Fruit fly (Drosophila melanogaster) whole organism, prepupa: ENCODE measurements around the gene vito.

Source experiments
- CG10631 ChIP-seq: fragments of 200-800 bp; sonication (Bioruptor generic); optimal IDR thresholded peaks from 2 replicates; lab custom pipeline; 2016; ENCODE audit warnings: missing biosample characterization, missing genetic modification characterization
- CG10669 ChIP-seq: fragments of 200-800 bp; sonication (Bioruptor generic); optimal IDR thresholded peaks from 3 replicates; lab custom pipeline; 2018; ENCODE audit warnings: missing biosample characterization, mild to moderate bottlenecking, missing genetic modification characterization, moderate library complexity
- CG11294 ChIP-seq: fragments of 200-800 bp; sonication (Bioruptor generic); IDR thresholded peaks from 2 replicates; pipeline ENCODE4 v1.3.6; 2022; ENCODE audit warnings: missing biosample characterization, missing genetic modification characterization
- CG11762 ChIP-seq: fragments of 200-800 bp; sonication (Bioruptor generic); optimal IDR thresholded peaks from 3 replicates; lab custom pipeline; 2016; ENCODE audit warnings: missing biosample characterization, missing genetic modification characterization; ENCODE audit not compliant: insufficient read depth
- CG15336 ChIP-seq: fragments of 200-800 bp; sonication (Bioruptor generic); IDR thresholded peaks from 2 replicates; pipeline ENCODE4 v1.3.6; 2022; ENCODE audit warnings: missing biosample characterization, missing genetic modification characterization
- CG1621 ChIP-seq: fragments of 200-800 bp; sonication (Bioruptor generic); optimal IDR thresholded peaks from 3 replicates; lab custom pipeline; 2018; ENCODE audit warnings: missing biosample characterization, mild to moderate bottlenecking, missing genetic modification characterization
- CG31627 ChIP-seq: fragments of 200-800 bp; sonication (Bioruptor generic); optimal IDR thresholded peaks from 3 replicates; lab custom pipeline; 2016; ENCODE audit warnings: missing biosample characterization, missing genetic modification characterization
- CG32006 ChIP-seq: fragments of 200-800 bp; sonication (Bioruptor generic); optimal IDR thresholded peaks from 3 replicates; lab custom pipeline; 2017; ENCODE audit warnings: missing biosample characterization, mild to moderate bottlenecking, missing genetic modification characterization
- CG34406 ChIP-seq: fragments of 200-800 bp; sonication (Bioruptor generic); optimal IDR thresholded peaks from 3 replicates; lab custom pipeline; 2016; ENCODE audit warnings: missing biosample characterization, missing genetic modification characterization
- CG3919 ChIP-seq: fragments of 200-800 bp; sonication (Bioruptor generic); optimal IDR thresholded peaks from 3 replicates; lab custom pipeline; 2016; ENCODE audit warnings: missing biosample characterization, missing genetic modification characterization
- CG6163 ChIP-seq: fragments of 200-800 bp; sonication (Bioruptor generic); IDR thresholded peaks from 3 replicates; pipeline ENCODE4 v1.3.6; 2022; ENCODE audit warnings: missing biosample characterization, missing genetic modification characterization
- CG6792 ChIP-seq: fragments of 200-800 bp; sonication (Bioruptor generic); optimal IDR thresholded peaks from 3 replicates; lab custom pipeline; 2016; ENCODE audit warnings: missing biosample characterization, missing genetic modification characterization
- CG6808 ChIP-seq: fragments of 200-800 bp; sonication (Bioruptor generic); optimal IDR thresholded peaks from 3 replicates; lab custom pipeline; 2017; ENCODE audit warnings: missing biosample characterization, missing genetic modification characterization, mild to moderate bottlenecking, moderate library complexity, missing genetic modification reagents
- CG6854 ChIP-seq: fragments of 200-800 bp; sonication (Bioruptor generic); optimal IDR thresholded peaks from 2 replicates; lab custom pipeline; 2017; ENCODE audit warnings: missing biosample characterization, mild to moderate bottlenecking, missing genetic modification characterization
- CG8319 ChIP-seq: fragments of 200-800 bp; sonication (Bioruptor generic); optimal IDR thresholded peaks from 3 replicates; lab custom pipeline; 2016; ENCODE audit warnings: missing biosample characterization, missing genetic modification characterization
- CG8632 ChIP-seq: fragments of 200-800 bp; sonication (Bioruptor generic); optimal IDR thresholded peaks from 3 replicates; lab custom pipeline; 2016; ENCODE audit warnings: missing biosample characterization, missing genetic modification characterization
- Eip78C ChIP-seq: fragments of 200-800 bp; sonication (Bioruptor generic); peaks from one replicate; lab custom pipeline; 2016; ENCODE audit warnings: missing biosample characterization, missing genetic modification characterization
- Eip93F ChIP-seq: fragments of 200-800 bp; sonication (Bioruptor generic); optimal IDR thresholded peaks from 2 replicates; lab custom pipeline; 2016; ENCODE audit warnings: missing biosample characterization, mild to moderate bottlenecking, missing genetic modification characterization
- Ets96B ChIP-seq: fragments of 200-800 bp; optimal IDR thresholded peaks from 2 replicates; lab custom pipeline; 2019; ENCODE audit warnings: missing biosample characterization, mild to moderate bottlenecking, missing genetic modification characterization, moderate library complexity
- Hr38 ChIP-seq: sonication (Bioruptor generic); optimal IDR thresholded peaks from 2 replicates; lab custom pipeline; 2016; ENCODE audit warnings: missing biosample characterization, missing genetic modification characterization
- Lpt ChIP-seq: fragments of 200-800 bp; sonication (Bioruptor generic); optimal IDR thresholded peaks from 3 replicates; lab custom pipeline; 2016; ENCODE audit warnings: missing biosample characterization, missing genetic modification characterization
- Met ChIP-seq: fragments of 200-800 bp; sonication (Bioruptor generic); optimal IDR thresholded peaks from 3 replicates; lab custom pipeline; 2016; ENCODE audit warnings: missing biosample characterization, missing genetic modification characterization
- OdsH ChIP-seq: fragments of 200-800 bp; sonication (Bioruptor generic); optimal IDR thresholded peaks from 3 replicates; lab custom pipeline; 2016; ENCODE audit warnings: missing biosample characterization, missing genetic modification characterization
- Sox102F ChIP-seq: fragments of 200-800 bp; sonication (Bioruptor generic); optimal IDR thresholded peaks from 2 replicates; lab custom pipeline; 2016; ENCODE audit warnings: missing biosample characterization, mild to moderate bottlenecking, missing genetic modification characterization
- Sox14 ChIP-seq: fragments of 200-800 bp; sonication (Bioruptor generic); optimal IDR thresholded peaks from 3 replicates; lab custom pipeline; 2016; ENCODE audit warnings: missing biosample characterization, missing genetic modification characterization
- Sox15 ChIP-seq: fragments of 200-800 bp; sonication (Bioruptor generic); optimal IDR thresholded peaks from 3 replicates; lab custom pipeline; 2016; ENCODE audit warnings: missing biosample characterization, missing genetic modification characterization
- achi ChIP-seq: fragments of 200-800 bp; sonication (Bioruptor generic); optimal IDR thresholded peaks from 3 replicates; lab custom pipeline; 2016; ENCODE audit warnings: missing biosample characterization, missing genetic modification characterization
- acj6 ChIP-seq: fragments of 200-800 bp; sonication (Bioruptor generic); optimal IDR thresholded peaks from 3 replicates; lab custom pipeline; 2016; ENCODE audit warnings: missing biosample characterization, missing genetic modification characterization
- dsx ChIP-seq: fragments of 200-800 bp; optimal IDR thresholded peaks from 3 replicates; lab custom pipeline; 2019; ENCODE audit warnings: missing biosample characterization, mild to moderate bottlenecking, missing genetic modification characterization, moderate library complexity; ENCODE audit not compliant: poor library complexity, severe bottlenecking
- eg ChIP-seq: fragments of 200-800 bp; sonication (Bioruptor generic); IDR thresholded peaks from 3 replicates; pipeline ENCODE4 v1.3.6; 2022; ENCODE audit warnings: missing biosample characterization, missing genetic modification characterization
- esn ChIP-seq: fragments of 200-800 bp; sonication (Bioruptor generic); optimal IDR thresholded peaks from 2 replicates; lab custom pipeline; 2016; ENCODE audit warnings: missing biosample characterization, mild to moderate bottlenecking, missing genetic modification characterization, moderate library complexity
- fd85E ChIP-seq: fragments of 200-800 bp; sonication (Bioruptor generic); optimal IDR thresholded peaks from 3 replicates; lab custom pipeline; 2016; ENCODE audit warnings: missing biosample characterization, missing genetic modification characterization
- pdm3 ChIP-seq: fragments of 200-800 bp; sonication (Bioruptor generic); optimal IDR thresholded peaks from 3 replicates; lab custom pipeline; 2016; ENCODE audit warnings: missing biosample characterization, missing genetic modification characterization
- spab ChIP-seq: fragments of 200-800 bp; sonication (Bioruptor generic); optimal IDR thresholded peaks from 2 replicates; lab custom pipeline; 2017; ENCODE audit warnings: missing biosample characterization, mild to moderate bottlenecking, missing genetic modification characterization, missing genetic modification reagents
- svp ChIP-seq: fragments of 200-800 bp; sonication (Bioruptor generic); peaks from one replicate; lab custom pipeline; 2016; ENCODE audit warnings: missing biosample characterization, missing genetic modification characterization

The vito gene

DNA sequence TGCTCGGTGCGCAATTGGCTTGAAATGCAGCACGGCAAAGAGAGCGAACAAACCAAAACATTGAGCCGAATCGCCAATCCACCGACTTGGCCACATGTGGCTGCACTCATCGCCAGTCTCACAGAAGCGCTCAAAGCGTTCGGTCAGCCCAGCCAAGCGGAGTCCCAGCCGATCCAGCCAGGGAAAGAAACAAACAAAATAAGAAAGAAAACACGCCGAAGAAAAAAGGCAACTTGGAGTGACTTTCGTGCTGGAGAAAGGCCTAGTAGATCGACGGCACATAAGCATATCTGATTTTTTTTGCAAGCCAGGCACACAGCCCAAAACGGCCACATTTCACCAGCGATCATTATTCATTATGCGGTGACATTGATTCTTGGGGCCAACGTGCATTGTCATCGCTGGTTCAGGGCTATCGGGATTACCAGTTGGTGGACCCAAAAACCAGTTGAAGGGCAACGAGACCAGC, 25.0 kb upstream of the vito start (continued):
- peak; percentile 24 for TF ChIP-seq CG6854 (GFP tag; lab: Kevin White, UChicago)
- TF ChIP-seq CG6808 (GFP tag; lab: Kevin White, UChicago), result no peak
- no peak for TF ChIP-seq Sox102F
- no peak for TF ChIP-seq Met (GFP tag; lab: Kevin White, UChicago)
- peak; percentile 15 for TF ChIP-seq CG6792 (GFP tag; lab: Kevin White, UChicago)
- peak; percentile 25 for TF ChIP-seq CG3919 (GFP tag; lab: Kevin White, UChicago)
- no peak for TF ChIP-seq OdsH (GFP tag; lab: Kevin White, UChicago)
- no peak for TF ChIP-seq CG8319 (GFP tag; lab: Kevin White, UChicago)
- no peak for TF ChIP-seq CG11762 (GFP tag; lab: Kevin White, UChicago)
- peak; percentile 8 for TF ChIP-seq esn (GFP tag; lab: Kevin White, UChicago)

DNA sequence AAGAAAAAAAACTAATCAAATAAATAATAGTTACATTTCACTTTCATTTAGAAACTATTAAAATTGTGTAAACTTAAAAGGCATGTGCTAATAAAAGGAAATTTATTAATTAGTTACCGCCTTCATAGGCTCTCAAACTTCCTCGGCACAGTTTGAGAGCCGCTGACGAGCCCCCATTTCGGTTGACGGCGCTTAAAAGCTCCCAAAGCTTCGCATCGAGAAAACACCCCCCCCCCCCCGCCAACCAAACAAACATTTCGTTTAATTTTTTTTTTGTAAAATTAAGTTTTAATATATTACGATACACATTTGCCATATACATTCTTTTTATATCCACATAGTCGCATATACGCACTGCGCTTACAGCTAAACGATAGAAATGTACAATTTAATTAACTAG, 20.1 kb upstream of the vito start:
- TF ChIP-seq svp (GFP tag; lab: Kevin White, UChicago) (no peak), acj6 (GFP tag; lab: Kevin White, UChicago) (no peak), Ets96B (tag; lab: Kevin White, UChicago) (no peak), Lpt (GFP tag; lab: Kevin White, UChicago) (no peak), spab (GFP tag; lab: Kevin White, UChicago) (no peak), CG1621 (no peak), Eip93F (GFP tag; lab: Kevin White, UChicago) (no peak), CG34406 (GFP tag; lab: Kevin White, UChicago) (no peak), CG8632 (GFP tag; lab: Kevin White, UChicago) (no peak), fd85E (GFP tag; lab: Kevin White, UChicago) (no peak), CG11294 (GFP tag; lab: Robert Waterston, UW) (no peak), Met (GFP tag; lab: Kevin White, UChicago) (no peak), pdm3 (GFP tag; lab: Kevin White, UChicago) (no peak), Sox14 (no peak), Hr38 (GFP tag; lab: Kevin White, UChicago) (no peak), CG32006 (no peak), CG31627 (GFP tag; lab: Kevin White, UChicago) (no peak), CG10631 (GFP tag; lab: Kevin White, UChicago) (no peak), achi (GFP tag; lab: Kevin White, UChicago) (no peak), dsx (GFP tag; lab: Kevin White, UChicago) (no peak)

DNA sequence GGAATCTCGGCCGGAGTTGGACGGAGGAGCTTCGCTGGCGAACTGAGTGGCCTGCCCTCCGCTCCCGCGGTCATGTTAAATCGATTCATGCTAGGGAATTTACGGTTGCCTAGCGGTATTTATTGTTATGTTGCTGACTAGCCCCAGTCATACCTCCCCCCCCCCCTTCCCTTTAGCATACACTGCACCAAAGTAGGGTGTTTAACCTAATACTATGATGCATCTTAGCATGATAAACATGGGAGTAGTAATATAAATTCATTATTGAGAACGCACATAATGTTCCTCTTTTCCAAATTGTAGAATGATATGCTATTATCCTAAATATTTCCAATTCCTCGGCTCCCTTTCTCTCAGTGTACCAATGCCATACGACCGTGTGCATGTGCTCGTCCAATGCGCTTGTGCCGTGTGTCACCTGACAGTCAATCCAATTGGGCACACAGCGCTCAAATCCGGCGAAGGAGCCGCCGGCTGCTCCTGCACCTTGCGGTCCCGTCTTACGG, 19.4 kb upstream of the vito start, which contains the start of gene Tektin-C:
Gene Tektin-C (minus strand): TSS at position 51 of the 506 bp plus-strand sequence.
- TF ChIP-seq Eip78C (GFP tag; lab: Kevin White, UChicago) (peak; percentile 52), CG10669 (GFP tag; lab: Kevin White, UChicago) (no peak), dsx (GFP tag; lab: Kevin White, UChicago) (no peak), eg (GFP tag; lab: Robert Waterston, UW) (0 out of 3 replicates have a peak, but pooled peaks have one; percentile 41), CG15336 (GFP tag; lab: Robert Waterston, UW) (peak; percentile 32; the same call in 1 of the 2 replicates), CG6163 (GFP tag; lab: Robert Waterston, UW) (peak; percentile 24; the same call in 1 of the 3 replicates)

DNA sequence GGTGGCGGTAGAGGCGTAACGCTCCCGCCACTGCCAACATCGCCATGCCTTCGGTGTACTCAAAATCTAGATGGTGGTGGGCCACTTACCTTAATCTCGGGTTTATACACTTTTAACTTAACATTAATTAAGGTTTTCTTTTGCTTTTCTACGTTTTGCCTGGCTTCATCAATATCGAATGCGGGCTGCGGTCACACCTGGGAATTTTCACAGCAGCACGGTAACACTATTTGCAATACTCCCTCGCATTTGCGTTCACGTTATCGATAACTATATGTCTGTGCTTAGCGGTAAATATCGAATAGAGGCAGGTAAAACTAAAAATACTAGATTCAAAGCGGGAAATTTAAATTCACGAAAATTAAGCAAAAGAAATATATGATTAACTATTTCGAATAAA, 16.8 kb upstream of the vito start, which contains the start of gene Bre1:
Gene Bre1 (minus strand): TSS at position 226 of the 400 bp plus-strand sequence.
- TF ChIP-seq dsx (GFP tag; lab: Kevin White, UChicago), result no peak
- TF ChIP-seq Sox15 (GFP tag; lab: Kevin White, UChicago), result no peak
